Worm (Caenorhabditis elegans): ENCODE measurements around the gene C14A4.6.

The C14A4.6 gene

DNA sequence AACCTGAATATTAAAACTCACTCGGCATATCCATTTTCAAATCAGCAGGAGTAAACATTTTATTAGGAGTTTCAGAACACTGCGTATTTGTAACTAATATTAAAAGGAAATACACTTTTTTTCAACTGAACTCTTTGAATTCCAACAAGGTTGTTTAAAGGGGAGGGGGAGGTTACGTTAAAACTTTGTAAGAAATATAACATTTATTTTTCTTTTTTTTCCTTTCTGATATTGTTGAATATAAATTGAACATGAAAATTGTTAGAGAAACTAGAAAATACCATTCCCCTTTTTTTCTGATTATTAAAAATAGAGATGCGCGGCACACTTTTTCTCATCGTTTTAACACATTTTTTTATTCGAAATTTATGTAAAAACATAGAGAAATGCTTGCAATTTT, 3.5 kb upstream of the C14A4.6 start, which contains the start of gene C14A4.8:
C14A4.8 (minus strand) TSS at position 101 of the 400 bp plus-strand sequence.
- TF ChIP-seq ceh-13 (GFP tag; optimal IDR thresholded peaks at IDR 0.05) = no peak
- no peak for TF ChIP-seq tbx-37 (GFP tag; conservative IDR thresholded peaks at IDR 0.05)
- TF ChIP-seq ets-7 (tag; optimal IDR thresholded peaks at IDR 0.05) = no peak
- no peak for TF ChIP-seq ama-1 (optimal IDR thresholded peaks at IDR 0.05)
- TF ChIP-seq hmbx-1 (tag; optimal IDR thresholded peaks at IDR 0.05) = no peak
- no peak for TF ChIP-seq F13C5.2 (tag; optimal IDR thresholded peaks at IDR 0.05)
- TF ChIP-seq tbx-11 (GFP tag; IDR thresholded peaks at IDR 0.05) = no peak

DNA sequence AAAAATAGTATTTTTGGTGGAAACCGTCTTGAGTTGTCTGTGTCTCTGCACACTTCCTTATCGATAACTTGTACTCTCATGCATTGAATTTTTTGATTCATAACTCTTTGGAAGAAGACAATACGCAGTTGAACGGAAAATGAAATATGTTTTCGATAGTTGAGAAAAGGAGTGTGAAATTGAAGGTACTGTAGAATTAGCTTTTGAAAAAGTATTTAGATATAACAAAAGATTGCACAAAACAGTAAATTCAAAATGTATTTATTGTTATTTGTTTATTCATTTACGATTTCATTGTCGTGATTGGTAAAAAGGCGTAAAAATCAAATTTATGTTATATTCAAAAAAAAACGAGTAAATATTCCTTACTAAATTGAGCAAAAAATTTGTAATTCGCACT, 1.9 kb upstream of the C14A4.6 start, which contains the start of gene C14A4.7:
C14A4.7 (minus strand) TSS at position 101 of the 400 bp plus-strand sequence.
- no peak for TF ChIP-seq ceh-36 (tag; optimal IDR thresholded peaks at IDR 0.05)
- no peak for TF ChIP-seq hnd-1 (tag; optimal IDR thresholded peaks at IDR 0.05)
- TF ChIP-seq flt-1 (GFP tag; IDR thresholded peaks at IDR 0.05) = no peak
- no peak for TF ChIP-seq pes-1 (GFP tag; IDR thresholded peaks at IDR 0.05)
- TF ChIP-seq tbx-37 (GFP tag; conservative IDR thresholded peaks at IDR 0.05) = no peak
- TF ChIP-seq sea-1 (GFP tag; conservative IDR thresholded peaks at IDR 0.05) = no peak
- no peak for TF ChIP-seq aly-1 (tag; optimal IDR thresholded peaks at IDR 0.05)
- no peak for TF ChIP-seq hmbx-1 (tag; optimal IDR thresholded peaks at IDR 0.05)

DNA sequence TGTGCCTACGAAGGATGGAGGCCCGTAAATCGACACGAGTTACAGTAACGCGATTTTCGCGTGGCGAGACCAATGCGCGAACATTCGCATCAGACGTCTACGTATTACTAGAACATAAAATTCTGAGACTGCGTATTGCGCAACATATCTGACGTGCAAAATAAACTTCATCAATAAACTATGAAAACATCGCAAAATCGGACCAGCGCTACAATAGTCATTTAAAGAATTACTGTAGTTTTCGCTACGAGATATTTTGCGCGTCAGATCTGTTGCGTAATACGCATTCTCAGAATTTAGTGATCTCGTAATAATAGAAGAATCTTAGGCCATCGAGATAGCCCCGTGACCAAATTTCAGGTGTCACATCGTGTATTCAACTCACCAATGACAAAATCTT, 264 bp downstream of the C14A4.6 start:
- no peak for TF ChIP-seq aly-1 (tag; optimal IDR thresholded peaks at IDR 0.05)

DNA sequence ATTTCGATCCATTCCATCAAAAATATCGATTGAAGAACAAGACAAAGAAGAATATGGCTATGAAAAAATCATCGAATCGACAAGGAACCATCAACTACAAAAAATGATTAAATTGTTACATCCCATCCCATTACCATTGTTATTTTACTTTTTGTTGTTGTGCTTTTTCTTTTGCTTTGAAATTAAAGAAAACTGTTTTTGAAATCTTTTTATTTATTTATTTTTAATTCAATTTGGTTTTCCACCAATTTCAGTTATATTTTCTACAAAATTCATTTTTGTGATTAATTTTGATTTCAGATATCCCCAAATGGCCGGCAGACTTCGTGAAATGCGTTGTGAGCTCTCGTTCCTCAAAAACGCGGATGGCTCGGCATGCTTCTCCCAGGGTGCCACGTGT, 2.1 kb downstream of the C14A4.6 start, which contains the start of gene crn-5:
crn-5 (plus strand) TSS at position 301 of the 400 bp plus-strand sequence.
- TF ChIP-seq tbx-11 (GFP tag; IDR thresholded peaks at IDR 0.05) (no peak), tra-4 (tag; optimal IDR thresholded peaks at IDR 0.05) (no peak), aly-1 (tag; optimal IDR thresholded peaks at IDR 0.05) (no peak), hnd-1 (tag; optimal IDR thresholded peaks at IDR 0.05) (no peak), F13C5.2 (tag; optimal IDR thresholded peaks at IDR 0.05) (no peak), hmg-4 (GFP tag; optimal IDR thresholded peaks at IDR 0.05) (no peak), ets-7 (tag; optimal IDR thresholded peaks at IDR 0.05) (no peak), ceh-36 (tag; optimal IDR thresholded peaks at IDR 0.05) (no peak), flt-1 (GFP tag; IDR thresholded peaks at IDR 0.05) (no peak)

DNA sequence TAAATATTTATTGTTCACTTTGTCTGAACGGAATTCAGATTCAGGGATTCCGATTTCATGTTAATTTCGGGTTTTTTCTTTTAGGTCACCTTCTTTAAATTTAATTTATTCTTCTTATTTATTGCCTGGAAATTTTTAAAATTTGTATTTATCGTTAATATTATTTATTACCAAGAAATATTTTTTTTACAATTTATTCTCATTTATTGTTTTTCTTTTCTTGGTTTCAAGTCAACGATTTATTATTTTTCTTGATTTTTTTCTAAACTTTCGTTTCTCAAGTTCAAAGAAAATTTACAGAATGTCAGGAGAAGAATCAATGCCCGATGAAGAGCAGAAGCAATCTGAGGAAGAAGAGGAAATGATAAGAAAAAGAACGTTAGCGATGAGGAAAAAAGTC, 6.8 kb downstream of the C14A4.6 start, which contains the start of gene crn-3:
crn-3 (plus strand) TSS at position 301 of the 400 bp plus-strand sequence.
- TF ChIP-seq hnd-1 (tag; optimal IDR thresholded peaks at IDR 0.05) = no peak
- no peak for TF ChIP-seq pes-1 (GFP tag; IDR thresholded peaks at IDR 0.05)
- no peak for TF ChIP-seq tra-4 (tag; optimal IDR thresholded peaks at IDR 0.05)
- no peak for TF ChIP-seq hmbx-1 (tag; optimal IDR thresholded peaks at IDR 0.05)
- no peak for TF ChIP-seq ceh-36 (tag; optimal IDR thresholded peaks at IDR 0.05)
- TF ChIP-seq tbx-11 (GFP tag; IDR thresholded peaks at IDR 0.05) = no peak
- no peak for TF ChIP-seq tbx-37 (GFP tag; conservative IDR thresholded peaks at IDR 0.05)
- TF ChIP-seq F13C5.2 (tag; optimal IDR thresholded peaks at IDR 0.05) = no peak
- no peak for TF ChIP-seq ets-7 (tag; optimal IDR thresholded peaks at IDR 0.05)
- no peak for TF ChIP-seq sea-1 (GFP tag; conservative IDR thresholded peaks at IDR 0.05)

DNA sequence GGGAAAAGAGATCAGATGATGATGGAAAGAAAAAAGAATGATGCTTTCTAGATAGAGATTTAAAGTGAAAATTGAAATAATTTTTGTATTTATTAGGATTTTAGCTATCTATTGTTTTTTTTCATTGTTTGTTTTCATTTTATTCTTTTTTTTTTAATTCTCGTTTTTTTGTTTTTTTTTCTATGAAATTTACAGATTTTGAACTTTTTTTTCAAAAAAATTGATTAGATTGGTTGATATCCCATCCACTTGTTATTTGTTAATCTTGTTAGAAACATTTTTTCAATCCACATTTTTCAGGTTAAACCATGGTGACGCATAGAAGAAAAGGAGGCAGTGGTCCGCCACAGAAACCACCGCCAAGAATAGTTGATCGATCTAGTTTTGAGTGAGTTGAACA, 10.5 kb downstream of the C14A4.6 start, which contains the start of gene algn-9:
algn-9 (plus strand) TSS at position 301 of the 400 bp plus-strand sequence.
- TF ChIP-seq F13C5.2 (tag; optimal IDR thresholded peaks at IDR 0.05) = no peak
- TF ChIP-seq hnd-1 (tag; optimal IDR thresholded peaks at IDR 0.05) = no peak
- no peak for TF ChIP-seq tra-4 (tag; optimal IDR thresholded peaks at IDR 0.05)
- TF ChIP-seq ceh-13 (GFP tag; optimal IDR thresholded peaks at IDR 0.05) = no peak
- TF ChIP-seq tbx-11 (GFP tag; IDR thresholded peaks at IDR 0.05) = no peak
- no peak for TF ChIP-seq ama-1 (optimal IDR thresholded peaks at IDR 0.05)
- no peak for TF ChIP-seq ets-7 (tag; optimal IDR thresholded peaks at IDR 0.05)
- TF ChIP-seq hmbx-1 (tag; optimal IDR thresholded peaks at IDR 0.05) = no peak
- no peak for TF ChIP-seq tbx-37 (GFP tag; conservative IDR thresholded peaks at IDR 0.05)
- no peak for TF ChIP-seq ceh-36 (tag; optimal IDR thresholded peaks at IDR 0.05)
- TF ChIP-seq sea-1 (GFP tag; conservative IDR thresholded peaks at IDR 0.05) = no peak
- TF ChIP-seq scrt-1 (GFP tag; IDR thresholded peaks at IDR 0.05) = no peak
- no peak for TF ChIP-seq flt-1 (GFP tag; IDR thresholded peaks at IDR 0.05)
- TF ChIP-seq pes-1 (GFP tag; IDR thresholded peaks at IDR 0.05) = no peak
- no peak for TF ChIP-seq aly-1 (tag; optimal IDR thresholded peaks at IDR 0.05)
- TF ChIP-seq B0310.2 (tag; optimal IDR thresholded peaks at IDR 0.05) = no peak

DNA sequence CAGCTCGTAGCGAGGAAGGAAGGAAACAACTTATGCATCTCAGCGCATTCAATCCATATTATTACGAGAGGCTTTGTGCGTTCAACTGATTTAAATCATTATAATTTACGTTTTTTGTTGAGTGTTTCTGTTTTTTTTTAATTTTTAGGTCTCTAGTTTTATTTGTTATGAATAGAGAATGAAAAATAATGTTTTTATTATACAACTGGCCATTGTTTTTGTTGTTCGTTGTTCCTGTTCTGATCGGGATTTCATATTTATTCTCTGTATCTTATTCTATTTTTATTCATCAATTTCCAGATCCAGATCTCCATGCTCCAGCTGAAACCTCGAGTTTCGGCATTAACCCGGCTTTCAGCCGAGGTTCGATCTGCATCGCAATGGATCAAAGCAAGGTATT, 12.3 kb downstream of the C14A4.6 start, which contains the start of gene mrps-22:
mrps-22 (plus strand) TSS at position 301 of the 400 bp plus-strand sequence.
- no peak for TF ChIP-seq flt-1 (GFP tag; IDR thresholded peaks at IDR 0.05)
- no peak for TF ChIP-seq tbx-11 (GFP tag; IDR thresholded peaks at IDR 0.05)
- TF ChIP-seq scrt-1 (GFP tag; IDR thresholded peaks at IDR 0.05) = no peak
- no peak for TF ChIP-seq B0310.2 (tag; optimal IDR thresholded peaks at IDR 0.05)
- no peak for TF ChIP-seq ama-1 (optimal IDR thresholded peaks at IDR 0.05)
- no peak for TF ChIP-seq ets-7 (tag; optimal IDR thresholded peaks at IDR 0.05)

DNA sequence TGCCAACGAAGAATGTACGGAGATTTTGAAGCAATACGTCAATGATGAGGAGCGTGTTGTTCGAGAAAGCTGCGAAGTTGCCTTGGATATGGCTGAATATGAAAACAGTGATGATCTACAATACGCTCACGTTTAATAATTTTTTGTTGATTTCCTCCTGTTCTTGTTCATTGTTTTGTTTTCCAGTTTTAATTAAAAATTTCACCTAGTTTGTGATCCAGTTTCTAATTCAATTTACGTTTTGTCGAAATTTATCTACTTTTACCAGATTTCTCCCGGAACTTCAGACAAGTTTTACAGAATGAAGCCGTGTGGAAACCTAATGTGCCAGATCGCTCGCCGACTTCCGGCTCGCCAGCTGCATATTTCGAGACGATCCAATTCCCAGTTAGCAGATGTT, 13.7 kb downstream of the C14A4.6 start, which contains the start of gene dap-3:
dap-3 (plus strand) TSS at position 301 of the 400 bp plus-strand sequence.
- TF ChIP-seq tra-4 (tag; optimal IDR thresholded peaks at IDR 0.05) = no peak

DNA sequence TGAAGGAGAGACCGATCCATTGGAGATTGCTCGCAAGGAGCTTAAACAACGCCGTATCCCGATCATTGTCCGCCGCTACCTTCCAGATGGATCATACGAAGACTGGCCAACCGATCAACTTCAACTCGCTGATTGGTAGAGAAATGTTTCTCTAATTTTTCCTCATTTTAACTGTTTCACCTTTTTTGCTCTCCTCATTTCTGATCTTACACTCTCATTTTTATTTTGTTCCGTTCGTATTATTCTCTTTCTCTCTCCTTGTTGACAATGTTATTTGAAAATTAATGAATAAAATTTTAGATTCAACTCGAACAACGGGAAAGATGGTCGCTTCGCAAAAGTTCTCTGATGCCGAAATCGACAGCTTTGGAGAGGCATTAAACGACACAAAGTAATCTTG, 14.9 kb downstream of the C14A4.6 start, which contains the start of gene dohh-1:
dohh-1 (plus strand) TSS at position 301 of the 400 bp plus-strand sequence.
- TF ChIP-seq hmg-4 (GFP tag; optimal IDR thresholded peaks at IDR 0.05) = no peak
- TF ChIP-seq F13C5.2 (tag; optimal IDR thresholded peaks at IDR 0.05) = no peak
- no peak for TF ChIP-seq ceh-13 (GFP tag; optimal IDR thresholded peaks at IDR 0.05)
- TF ChIP-seq aly-1 (tag; optimal IDR thresholded peaks at IDR 0.05) = no peak
- no peak for TF ChIP-seq tbx-11 (GFP tag; IDR thresholded peaks at IDR 0.05)
- no peak for TF ChIP-seq ceh-36 (tag; optimal IDR thresholded peaks at IDR 0.05)
- TF ChIP-seq B0310.2 (tag; optimal IDR thresholded peaks at IDR 0.05) = no peak
- TF ChIP-seq flt-1 (GFP tag; IDR thresholded peaks at IDR 0.05) = no peak
- no peak for TF ChIP-seq hmbx-1 (tag; optimal IDR thresholded peaks at IDR 0.05)
- TF ChIP-seq sea-1 (GFP tag; conservative IDR thresholded peaks at IDR 0.05) = no peak
- no peak for TF ChIP-seq ama-1 (optimal IDR thresholded peaks at IDR 0.05)
- no peak for TF ChIP-seq pes-1 (GFP tag; IDR thresholded peaks at IDR 0.05)
- TF ChIP-seq tra-4 (tag; optimal IDR thresholded peaks at IDR 0.05) = no peak
- no peak for TF ChIP-seq hnd-1 (tag; optimal IDR thresholded peaks at IDR 0.05)
- no peak for TF ChIP-seq scrt-1 (GFP tag; IDR thresholded peaks at IDR 0.05)
- TF ChIP-seq ets-7 (tag; optimal IDR thresholded peaks at IDR 0.05) = no peak
- no peak for TF ChIP-seq tbx-37 (GFP tag; conservative IDR thresholded peaks at IDR 0.05)

Measured in whole organism, early embryonic.